Worm (Caenorhabditis elegans) whole organism, L4 larva: Measurements from ENCODE around the gene srsx-35.

Experiments
- T26A8.4 ChIP-seq: fragments of 200-800 bp; sonication (Bioruptor generic); IDR thresholded peaks from 2 replicates; pipeline ENCODE4 v1.3.6; 2022; ENCODE audit warnings: missing genetic modification characterization, missing compliant biosample characterization
- madf-9 ChIP-seq: fragments of 200-800 bp; sonication (Bioruptor generic); conservative IDR thresholded peaks from 2 replicates; pipeline ENCODE4 v1.3.6; 2022; ENCODE audit warnings: missing genetic modification reagents, missing genetic modification characterization, missing compliant biosample characterization
- mep-1 ChIP-seq: fragments of 150-350 bp; sonication (generic microtip); optimal IDR thresholded peaks from 3 replicates; lab custom pipeline; 2014; ENCODE audit warnings: missing biosample characterization, missing genetic modification characterization
- mes-2 ChIP-seq: sonication (generic microtip); optimal IDR thresholded peaks from 2 replicates; lab custom pipeline; 2016; ENCODE audit warnings: missing genotype, mild to moderate bottlenecking, missing genetic modification characterization, missing compliant biosample characterization; ENCODE audit not compliant: poor library complexity, severe bottlenecking
- unc-62 ChIP-seq, 3 experiments: fragments of 150-350 bp in 1 of 3; sonication (generic microtip); optimal IDR thresholded peaks in 2 of 3; peaks in 1 of 3; 1 replicate in 1 of 3; 2 replicates in 2 of 3; lab custom pipeline; 2014 to 2017; ENCODE audit warnings: missing biosample characterization in 3 of 3, missing genetic modification characterization in 3 of 3, missing genetic modification reagents in 3 of 3, missing genotype in 1 of 3

srsx-35 gene

ce11 chrV:20728763-20729350 lies 47.6 kb downstream of the srsx-35 start, which contains the start of gene ipla-3 (continued):
- TF ChIP-seq madf-9 (GFP tag; lab: Robert Waterston, UW) (no peak), T26A8.4 (peak; percentile 70; the same call in 1 of the 2 replicates), mes-2 (tag; lab: Kevin White, UChicago) (peak; percentile 59)

ce11 chrV:20731787-20732186 lies 50.6 kb downstream of the srsx-35 start, which contains the start of gene srxa-1:
srxa-1 (plus strand) TSS chrV:20732087.
- TF ChIP-seq mep-1 (tag; lab: Kevin White, UChicago) (no peak), unc-62 (GFP tag; optimal IDR thresholded peaks at IDR 0.05 in 1 of 2; lab: Kevin White, UChicago) (peak in 1 of 2 experiments; percentile 2), unc-62 (tag; optimal IDR thresholded peaks at IDR 0.05; lab: Kevin White, UChicago) (no peak)
